Fruit fly (Drosophila melanogaster): ENCODE measurements around the gene CG12985.
A peak's percentile ranks its signal among the peaks of the same experiment; 100 is the strongest.

CG12985 gene

DNA sequence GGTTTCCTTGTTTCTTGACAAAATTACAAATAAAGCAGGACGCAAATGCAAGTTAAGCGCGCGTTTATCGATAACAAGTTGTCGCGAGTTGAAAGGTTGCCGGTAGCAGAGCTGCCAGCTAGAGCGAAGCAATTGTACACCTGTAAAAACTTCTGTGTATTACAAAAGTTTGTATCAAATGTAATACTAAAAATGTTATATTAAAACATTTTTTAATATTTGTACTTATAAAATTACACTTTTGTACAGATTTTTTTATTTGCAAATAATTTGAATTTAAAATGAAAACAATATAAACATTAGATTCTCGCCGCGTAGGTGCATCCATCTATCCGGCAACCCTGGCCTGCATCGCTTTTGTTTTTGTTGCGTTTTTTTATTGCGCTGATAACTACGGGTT, 38.9 kb upstream of the CG12985 start, which contains the start of the genes CG8142 and Ucp4A (continued):
- TF ChIP-seq Ets96B (tag; optimal IDR thresholded peaks at IDR 0.05) (peak; percentile 95), spab (GFP tag; optimal IDR thresholded peaks at IDR 0.05) (peak; percentile 80), eg (GFP tag; IDR thresholded peaks at IDR 0.05) (peak; percentile 97), net (GFP tag; optimal IDR thresholded peaks at IDR 0.05) (peak; percentile 78), Lpt (GFP tag; optimal IDR thresholded peaks at IDR 0.05) (peak; percentile 85), fd59A (GFP tag; optimal IDR thresholded peaks at IDR 0.05) (peak; percentile 71), Hr39 (GFP tag; optimal IDR thresholded peaks at IDR 0.05) (peak; percentile 79), CG9139 (GFP tag; optimal IDR thresholded peaks at IDR 0.05) (peak; percentile 81), CG6276 (GFP tag; optimal IDR thresholded peaks at IDR 0.05) (no peak), CG8632 (GFP tag; optimal IDR thresholded peaks at IDR 0.05) (peak; percentile 85), fkh (GFP tag; optimal IDR thresholded peaks at IDR 0.05) (peak; percentile 61), Sox14 (GFP tag; optimal IDR thresholded peaks at IDR 0.05) (peak; percentile 81), Blimp-1 (GFP tag; optimal IDR thresholded peaks at IDR 0.05) (peak; percentile 77), Sox102F (GFP tag; optimal IDR thresholded peaks at IDR 0.05) (no peak), CG6854 (GFP tag; optimal IDR thresholded peaks at IDR 0.05) (peak; percentile 57), salr (GFP tag; optimal IDR thresholded peaks at IDR 0.05) (peak; percentile 61 to 85), topi (GFP tag; optimal IDR thresholded peaks at IDR 0.05) (peak; percentile 85), CG34406 (GFP tag; optimal IDR thresholded peaks at IDR 0.05) (peak; percentile 88), CG1621 (tag; optimal IDR thresholded peaks at IDR 0.05) (peak; percentile 80), acj6 (GFP tag; optimal IDR thresholded peaks at IDR 0.05) (peak; percentile 91), lz (GFP tag; optimal IDR thresholded peaks at IDR 0.05) (peak; percentile 83), achi (GFP tag; optimal IDR thresholded peaks at IDR 0.05) (peak; percentile 88), Eip75B (GFP tag; optimal IDR thresholded peaks at IDR 0.05) (peak; percentile 72), CG8319 (GFP tag; optimal IDR thresholded peaks at IDR 0.05) (peak; percentile 84)

DNA sequence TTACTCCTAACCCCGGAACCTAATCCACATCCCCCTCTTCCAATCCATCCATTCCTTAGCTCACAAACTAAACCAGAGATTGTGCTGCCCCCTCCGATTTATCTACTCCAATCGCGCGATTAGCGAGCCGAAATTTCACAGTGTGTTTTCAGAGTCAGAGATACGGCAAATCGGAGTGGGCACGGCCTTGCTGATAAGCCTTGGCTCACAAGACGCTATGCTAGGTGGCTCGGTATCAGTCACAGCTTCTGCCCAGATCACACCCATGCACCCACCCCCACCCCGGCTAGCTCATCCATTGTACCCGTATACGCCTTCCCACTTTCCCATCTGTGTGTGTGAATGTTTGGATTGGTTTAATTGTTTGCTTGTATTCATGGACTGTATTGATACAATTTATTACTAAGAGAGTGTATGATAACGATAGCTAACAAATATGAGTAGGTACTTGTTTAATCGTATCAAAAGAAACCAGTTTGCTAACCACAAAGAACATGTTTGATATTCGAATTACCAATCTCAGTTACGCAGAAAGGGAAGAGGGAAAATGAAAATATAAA, 37.6 kb upstream of the CG12985 start:
- TF ChIP-seq CG8632 (GFP tag; optimal IDR thresholded peaks at IDR 0.05) (no peak), fkh (GFP tag; optimal IDR thresholded peaks at IDR 0.05) (peak; percentile 56)

DNA sequence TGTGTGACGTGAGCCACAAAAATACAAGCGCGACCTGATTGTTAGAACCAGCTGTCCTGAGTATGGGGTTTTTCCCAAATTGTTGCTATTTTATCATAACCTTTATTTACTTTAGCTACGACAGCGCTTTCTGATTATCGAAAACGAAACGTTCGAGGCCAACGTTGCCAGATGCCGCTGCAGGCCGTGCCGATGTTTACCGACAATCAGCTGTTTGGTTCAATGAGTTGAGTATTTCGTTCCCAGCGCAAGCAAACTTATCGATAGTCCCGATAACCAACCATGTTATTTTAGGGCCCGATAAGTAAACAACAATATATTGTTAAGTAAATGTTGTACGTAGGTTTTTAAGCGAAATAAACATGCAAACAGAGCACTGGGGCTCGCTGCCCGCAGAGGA, 33.3 kb upstream of the CG12985 start, which contains the start of the genes CG15814 and Spt7:
Gene CG15814, minus strand, starts transcription at position 164 of the 400 bp plus-strand sequence.
Gene Spt7, plus strand, starts transcription at position 282 of the 400 bp plus-strand sequence.
- 0 out of 3 replicates have a peak, but pooled peaks have one; percentile 16 for TF ChIP-seq CG6163 (GFP tag; IDR thresholded peaks at IDR 0.05)
- no peak for TF ChIP-seq cyc (GFP tag; optimal IDR thresholded peaks at IDR 0.05)
- TF ChIP-seq esn (GFP tag; optimal IDR thresholded peaks at IDR 0.05), result peak; percentile 38
- TF ChIP-seq CG9139 (GFP tag; optimal IDR thresholded peaks at IDR 0.05), result no peak
- peak; percentile 100 for TF ChIP-seq fkh (GFP tag; optimal IDR thresholded peaks at IDR 0.05)
- TF ChIP-seq lz (GFP tag; optimal IDR thresholded peaks at IDR 0.05), result no peak
- peak; percentile 69 for TF ChIP-seq Eip78C (GFP tag)

DNA sequence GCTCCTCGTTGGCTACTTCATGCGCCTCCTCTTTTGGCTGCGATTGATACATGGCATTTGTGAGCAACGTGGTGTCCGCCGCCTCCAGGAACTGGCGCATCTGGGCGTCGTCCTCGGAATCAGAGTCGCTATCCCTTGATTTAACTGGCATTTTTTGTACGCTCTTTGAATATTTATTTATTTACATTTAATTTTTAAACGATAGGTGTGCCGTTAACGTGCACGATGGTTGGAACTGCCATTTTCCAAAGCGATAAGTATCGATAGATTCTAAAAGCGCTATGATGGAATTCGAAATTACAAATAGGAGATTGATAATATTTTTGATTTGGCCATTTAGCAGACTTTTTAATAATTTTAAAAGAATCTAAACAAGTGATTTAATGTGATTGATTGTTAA, 31.1 kb upstream of the CG12985 start, which contains the start of gene CG32554:
Gene CG32554, minus strand, starts transcription at position 229 of the 400 bp plus-strand sequence.
- peak; percentile 89 for TF ChIP-seq fkh (GFP tag; optimal IDR thresholded peaks at IDR 0.05)
- no peak for TF ChIP-seq Ets96B (tag; optimal IDR thresholded peaks at IDR 0.05)
- TF ChIP-seq Hr39 (GFP tag; optimal IDR thresholded peaks at IDR 0.05), result no peak
- no peak for TF ChIP-seq vri (GFP tag; optimal IDR thresholded peaks at IDR 0.05)
- no peak for TF ChIP-seq dac (GFP tag; optimal IDR thresholded peaks at IDR 0.05)
- TF ChIP-seq Sox14 (GFP tag; optimal IDR thresholded peaks at IDR 0.05), result no peak

DNA sequence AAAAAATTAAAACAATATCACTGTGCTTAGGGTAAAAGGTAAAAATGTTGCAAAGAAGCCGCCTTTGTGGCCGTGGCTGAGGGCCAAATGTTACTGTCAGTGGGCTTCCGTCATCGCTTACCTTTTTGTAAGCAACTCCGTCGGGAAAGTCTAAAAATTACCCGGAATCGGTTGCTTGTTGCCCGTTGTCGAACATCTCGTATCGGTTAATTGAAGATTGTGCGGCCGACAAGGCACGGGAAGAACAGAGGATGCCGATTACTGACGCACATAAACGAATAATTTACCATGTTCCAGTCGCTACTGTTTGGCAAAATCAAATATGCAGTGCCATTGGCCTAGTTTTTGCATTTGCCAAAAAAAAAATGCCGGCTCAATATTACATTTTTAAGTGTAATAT, 27.5 kb upstream of the CG12985 start, which contains the start of gene Mco4:
Gene Mco4, minus strand, starts transcription at position 101 of the 400 bp plus-strand sequence.
- no peak for TF ChIP-seq CG4318 (GFP tag; optimal IDR thresholded peaks at IDR 0.05)
- TF ChIP-seq CG10669 (GFP tag; optimal IDR thresholded peaks at IDR 0.05), result no peak
- TF ChIP-seq topi (GFP tag; optimal IDR thresholded peaks at IDR 0.05), result no peak
- no peak for TF ChIP-seq CG32006 (GFP tag; optimal IDR thresholded peaks at IDR 0.05)
- TF ChIP-seq CG8319 (GFP tag; optimal IDR thresholded peaks at IDR 0.05), result no peak
- TF ChIP-seq Smox (GFP tag; optimal IDR thresholded peaks at IDR 0.05), result no peak
- TF ChIP-seq achi (GFP tag; optimal IDR thresholded peaks at IDR 0.05), result no peak
- TF ChIP-seq CG7368 (GFP tag; optimal IDR thresholded peaks at IDR 0.05), result no peak
- TF ChIP-seq Hr38 (GFP tag; optimal IDR thresholded peaks at IDR 0.05), result no peak
- TF ChIP-seq spab (GFP tag; optimal IDR thresholded peaks at IDR 0.05), result no peak
- TF ChIP-seq CG6163 (GFP tag; IDR thresholded peaks at IDR 0.05), result no peak
- TF ChIP-seq CG6808 (GFP tag; optimal IDR thresholded peaks at IDR 0.05), result no peak
- no peak for TF ChIP-seq CG1621 (tag; optimal IDR thresholded peaks at IDR 0.05)
- TF ChIP-seq Lpt (GFP tag; optimal IDR thresholded peaks at IDR 0.05), result no peak
- TF ChIP-seq eg (GFP tag; IDR thresholded peaks at IDR 0.05), result no peak
- TF ChIP-seq CG6276 (GFP tag; optimal IDR thresholded peaks at IDR 0.05), result no peak
